Fruit fly (Drosophila melanogaster) whole organism, embryonic: ENCODE measurements around the gene Arfip.
A peak's percentile ranks its signal among the peaks of the same experiment; 100 is the strongest.

ENCODE experiments used
- Ada2b ChIP-seq: fragments of 200-800 bp; sonication (Bioruptor generic); IDR thresholded peaks from 2 replicates; pipeline ENCODE4 v1.3.6; 2022; ENCODE audit warnings: missing biosample characterization, missing genetic modification characterization
- CG11247 ChIP-seq: fragments of 200-800 bp; sonication (Bioruptor generic); IDR thresholded peaks from 2 replicates; pipeline ENCODE4 v1.3.6; 2022; ENCODE audit warnings: missing biosample characterization, missing genetic modification characterization
- CG11398 ChIP-seq: fragments of 200-800 bp; sonication (Bioruptor generic); optimal IDR thresholded peaks from 2 replicates; lab custom pipeline; 2016; ENCODE audit warnings: missing biosample characterization, missing genetic modification characterization
- CG11456 ChIP-seq: fragments of 200-800 bp; sonication (Bioruptor generic); IDR thresholded peaks from 3 replicates; pipeline ENCODE4 v1.3.6; 2022; ENCODE audit warnings: missing biosample characterization, missing genetic modification characterization
- CG1233 ChIP-seq: fragments of 200-800 bp; sonication (Bioruptor generic); optimal IDR thresholded peaks from 4 replicates; lab custom pipeline; 2018; ENCODE audit warnings: missing biosample characterization, mild to moderate bottlenecking, missing genetic modification characterization
- CG12391 ChIP-seq: fragments of 200-800 bp; sonication (Bioruptor generic); optimal IDR thresholded peaks from 3 replicates; lab custom pipeline; 2018; ENCODE audit warnings: missing biosample characterization, mild to moderate bottlenecking, missing genetic modification characterization, moderate library complexity
- CG15269 ChIP-seq: fragments of 200-800 bp; sonication (Bioruptor generic); optimal IDR thresholded peaks from 2 replicates; lab custom pipeline; 2018; ENCODE audit warnings: missing biosample characterization, mild to moderate bottlenecking, missing genetic modification characterization, moderate library complexity
- CG1529 ChIP-seq: fragments of 200-800 bp; sonication (Bioruptor generic); optimal IDR thresholded peaks from 3 replicates; lab custom pipeline; 2018; ENCODE audit warnings: missing biosample characterization, missing genetic modification characterization
- CG15479 ChIP-seq: fragments of 200-800 bp; sonication (Bioruptor generic); optimal IDR thresholded peaks from 3 replicates; lab custom pipeline; 2019; ENCODE audit warnings: missing biosample characterization, mild to moderate bottlenecking, missing genetic modification characterization, moderate library complexity
- CG1602 ChIP-seq: fragments of 200-800 bp; sonication (Bioruptor generic); optimal IDR thresholded peaks from 3 replicates; lab custom pipeline; 2016; ENCODE audit warnings: missing biosample characterization, missing genetic modification characterization
- CG1792 ChIP-seq: fragments of 200-800 bp; sonication (Bioruptor generic); optimal IDR thresholded peaks from 2 replicates; lab custom pipeline; 2016; ENCODE audit warnings: missing biosample characterization, missing genetic modification characterization
- CG1832 ChIP-seq: fragments of 200-800 bp; sonication (Bioruptor generic); optimal IDR thresholded peaks from 2 replicates; lab custom pipeline; 2017; ENCODE audit warnings: missing biosample characterization, mild to moderate bottlenecking, missing genetic modification characterization, inconsistent platforms
- CG43689 ChIP-seq: fragments of 200-800 bp; sonication (Bioruptor generic); IDR thresholded peaks from 2 replicates; pipeline ENCODE4 v1.3.6; 2022; ENCODE audit warnings: missing biosample characterization, missing genetic modification characterization
- CG6175 ChIP-seq: fragments of 200-800 bp; sonication (Bioruptor generic); IDR thresholded peaks from 3 replicates; pipeline ENCODE4 v1.3.6; 2022; ENCODE audit warnings: missing biosample characterization, missing genetic modification characterization
- CG7271 ChIP-seq: fragments of 200-800 bp; sonication (Bioruptor generic); optimal IDR thresholded peaks from 2 replicates; lab custom pipeline; 2018; ENCODE audit warnings: missing biosample characterization, mild to moderate bottlenecking, missing genetic modification characterization, moderate library complexity
- CG8924 ChIP-seq: fragments of 200-800 bp; optimal IDR thresholded peaks from 3 replicates; lab custom pipeline; 2019; ENCODE audit warnings: missing biosample characterization, mild to moderate bottlenecking, missing genetic modification characterization, moderate library complexity
- CG8944 ChIP-seq: fragments of 200-800 bp; sonication (Bioruptor generic); optimal IDR thresholded peaks from 3 replicates; lab custom pipeline; 2016; ENCODE audit warnings: missing biosample characterization, missing genetic modification characterization
- CG9609 ChIP-seq: fragments of 200-800 bp; sonication (Bioruptor generic); optimal IDR thresholded peaks from 3 replicates; lab custom pipeline; 2016; ENCODE audit warnings: missing biosample characterization, missing genetic modification characterization
- Dref ChIP-seq: fragments of 200-800 bp; sonication (Bioruptor generic); IDR thresholded peaks from 2 replicates; pipeline ENCODE4 v1.3.6; 2022; ENCODE audit warnings: missing biosample characterization, missing genetic modification characterization
- HLH4C ChIP-seq: fragments of 200-800 bp; sonication (Bioruptor generic); IDR thresholded peaks from 3 replicates; pipeline ENCODE4 v1.3.6; 2022; ENCODE audit warnings: missing biosample characterization, missing genetic modification characterization; ENCODE audit not compliant: partially characterized antibody
- HLHmδ ChIP-seq: fragments of 200-800 bp; sonication (Bioruptor generic); optimal IDR thresholded peaks from 2 replicates; lab custom pipeline; 2018; ENCODE audit warnings: missing biosample characterization, mild to moderate bottlenecking, missing genetic modification characterization, moderate library complexity
- Lim3 ChIP-seq: fragments of 200-800 bp; sonication (Bioruptor generic); IDR thresholded peaks from 2 replicates; pipeline ENCODE4 v1.3.6; 2022; ENCODE audit warnings: missing biosample characterization, missing genetic modification characterization
- MBD-R2 ChIP-seq: fragments of 200-800 bp; sonication (Bioruptor generic); IDR thresholded peaks from 2 replicates; pipeline ENCODE4 v1.3.6; 2022; ENCODE audit warnings: missing biosample characterization, missing genetic modification characterization
- Mrtf ChIP-seq: fragments of 200-800 bp; sonication (Bioruptor generic); IDR thresholded peaks from 3 replicates; pipeline ENCODE4 v1.3.6; 2022; ENCODE audit warnings: missing biosample characterization, missing genetic modification characterization
- Myb ChIP-seq: fragments of 200-800 bp; sonication (Bioruptor generic); optimal IDR thresholded peaks from 2 replicates; lab custom pipeline; 2016; ENCODE audit warnings: missing biosample characterization, missing genetic modification characterization
- NFAT ChIP-seq: fragments of 200-800 bp; sonication (Bioruptor generic); IDR thresholded peaks from 2 replicates; pipeline ENCODE4 v1.3.6; 2022; ENCODE audit warnings: missing biosample characterization, missing genetic modification characterization
- NfI ChIP-seq: fragments of 200-800 bp; sonication (Bioruptor generic); optimal IDR thresholded peaks from 3 replicates; lab custom pipeline; 2018; ENCODE audit warnings: missing biosample characterization, mild to moderate bottlenecking, missing genetic modification characterization, moderate library complexity
- Six4 ChIP-seq: fragments of 200-800 bp; sonication (Bioruptor generic); optimal IDR thresholded peaks from 2 replicates; lab custom pipeline; 2016; ENCODE audit warnings: missing biosample characterization, missing genetic modification characterization
- Sox102F ChIP-seq: fragments of 200-800 bp; sonication (Bioruptor generic); optimal IDR thresholded peaks from 2 replicates; lab custom pipeline; 2018; ENCODE audit warnings: missing biosample characterization, mild to moderate bottlenecking, missing genetic modification characterization, moderate library complexity
- Ssrp ChIP-seq: fragments of 200-800 bp; sonication (Bioruptor generic); optimal IDR thresholded peaks from 2 replicates; lab custom pipeline; 2018; ENCODE audit warnings: missing biosample characterization, mild to moderate bottlenecking, missing genetic modification characterization, moderate library complexity
- abd-A ChIP-seq: fragments of 200-800 bp; sonication (Bioruptor generic); optimal IDR thresholded peaks from 3 replicates; lab custom pipeline; 2019; ENCODE audit warnings: missing biosample characterization, mild to moderate bottlenecking, missing genetic modification characterization, moderate library complexity
- ash1 ChIP-seq: fragments of 200-800 bp; sonication (Bioruptor generic); optimal IDR thresholded peaks from 2 replicates; lab custom pipeline; 2018; ENCODE audit warnings: missing biosample characterization, mild to moderate bottlenecking, missing genetic modification characterization
- cas ChIP-seq: fragments of 200-800 bp; sonication (Bioruptor generic); IDR thresholded peaks from 2 replicates; pipeline ENCODE4 v1.3.6; 2022; ENCODE audit warnings: missing biosample characterization, missing genetic modification characterization
- cwo ChIP-seq: fragments of 200-800 bp; sonication (Bioruptor generic); optimal IDR thresholded peaks from 3 replicates; lab custom pipeline; 2017; ENCODE audit warnings: missing biosample characterization, missing genetic modification characterization, mild to moderate bottlenecking, moderate library complexity, missing genetic modification reagents
- en ChIP-seq: fragments of 200-800 bp; sonication (Bioruptor generic); optimal IDR thresholded peaks from 2 replicates; lab custom pipeline; 2016; ENCODE audit warnings: missing biosample characterization, missing genetic modification characterization
- fd102C ChIP-seq: fragments of 200-800 bp; sonication (Bioruptor generic); optimal IDR thresholded peaks from 2 replicates; lab custom pipeline; 2018; ENCODE audit warnings: missing biosample characterization, mild to moderate bottlenecking, missing genetic modification characterization, moderate library complexity
- fru ChIP-seq: fragments of >200 bp; optimal IDR thresholded peaks from 2 replicates; lab custom pipeline; 2017
- lov ChIP-seq, 2 experiments: fragments of 200-800 bp in 1 of 2; fragments of >200 bp in 1 of 2; sonication (Bioruptor generic) in 1 of 2; IDR thresholded peaks in 1 of 2; optimal IDR thresholded peaks in 1 of 2; 2 replicates in 1 of 2; 3 replicates in 1 of 2; pipeline versions ENCODE4 v1.3.6 to Lab custom; 2017 to 2022; ENCODE audit warnings: missing biosample characterization in 1 of 2, missing genetic modification characterization in 1 of 2
- org-1 ChIP-seq: fragments of 200-800 bp; sonication (Bioruptor generic); optimal IDR thresholded peaks from 2 replicates; lab custom pipeline; 2017; ENCODE audit warnings: missing biosample characterization, missing genetic modification characterization
- repo ChIP-seq: fragments of 200-800 bp; sonication (Bioruptor generic); optimal IDR thresholded peaks from 2 replicates; lab custom pipeline; 2016; ENCODE audit warnings: missing biosample characterization, missing genetic modification characterization
- shn ChIP-seq: fragments of 200-800 bp; sonication (Bioruptor generic); optimal IDR thresholded peaks from 3 replicates; lab custom pipeline; 2016; ENCODE audit warnings: missing biosample characterization, missing genetic modification characterization
- sob ChIP-seq: fragments of 200-800 bp; sonication (Bioruptor generic); IDR thresholded peaks from 2 replicates; pipeline ENCODE4 v1.3.6; 2022; ENCODE audit warnings: missing biosample characterization, missing genetic modification characterization
- sr ChIP-seq: fragments of 200-800 bp; sonication (Bioruptor generic); IDR thresholded peaks from 3 replicates; pipeline ENCODE4 v1.3.6; 2022; ENCODE audit warnings: missing biosample characterization, missing genetic modification characterization
- sug ChIP-seq: fragments of 200-800 bp; optimal IDR thresholded peaks from 2 replicates; lab custom pipeline; 2019; ENCODE audit warnings: missing biosample characterization, mild to moderate bottlenecking, missing genetic modification characterization, moderate library complexity
- tll ChIP-seq, 2 experiments: fragments of 200-800 bp in 1 of 2; fragments of >200 bp in 1 of 2; sonication (Bioruptor generic) in 1 of 2; optimal IDR thresholded peaks; 2 replicates each; lab custom pipeline; 2017 to 2019; ENCODE audit warnings: missing biosample characterization in 2 of 2, missing genetic modification characterization in 2 of 2, mild to moderate bottlenecking in 1 of 2, moderate library complexity in 1 of 2
- ttk ChIP-seq: fragments of 200-800 bp; sonication (Bioruptor generic); IDR thresholded peaks from 2 replicates; pipeline ENCODE4 v2.1.2; 2022; ENCODE audit warnings: missing biosample characterization, missing genetic modification characterization
- tx ChIP-seq: fragments of 200-800 bp; sonication (Bioruptor generic); optimal IDR thresholded peaks from 2 replicates; lab custom pipeline; 2016; ENCODE audit warnings: missing biosample characterization, missing genetic modification characterization
- unpg ChIP-seq: fragments of 200-800 bp; sonication (Bioruptor generic); optimal IDR thresholded peaks from 3 replicates; lab custom pipeline; 2018; ENCODE audit warnings: missing biosample characterization, mild to moderate bottlenecking, missing genetic modification characterization, moderate library complexity
- yki ChIP-seq: fragments of >200 bp; optimal IDR thresholded peaks from 3 replicates; lab custom pipeline; 2018
- z ChIP-seq: fragments of 200-800 bp; sonication (Bioruptor generic); IDR thresholded peaks from 3 replicates; pipeline ENCODE4 v1.3.6; 2022; ENCODE audit warnings: missing biosample characterization, missing genetic modification characterization
- zen2 ChIP-seq: fragments of 200-800 bp; sonication (Bioruptor generic); IDR thresholded peaks from 3 replicates; pipeline ENCODE4 v1.3.6; 2022; ENCODE audit warnings: missing biosample characterization, missing genetic modification characterization; ENCODE audit not compliant: partially characterized antibody

The Arfip gene

DNA sequence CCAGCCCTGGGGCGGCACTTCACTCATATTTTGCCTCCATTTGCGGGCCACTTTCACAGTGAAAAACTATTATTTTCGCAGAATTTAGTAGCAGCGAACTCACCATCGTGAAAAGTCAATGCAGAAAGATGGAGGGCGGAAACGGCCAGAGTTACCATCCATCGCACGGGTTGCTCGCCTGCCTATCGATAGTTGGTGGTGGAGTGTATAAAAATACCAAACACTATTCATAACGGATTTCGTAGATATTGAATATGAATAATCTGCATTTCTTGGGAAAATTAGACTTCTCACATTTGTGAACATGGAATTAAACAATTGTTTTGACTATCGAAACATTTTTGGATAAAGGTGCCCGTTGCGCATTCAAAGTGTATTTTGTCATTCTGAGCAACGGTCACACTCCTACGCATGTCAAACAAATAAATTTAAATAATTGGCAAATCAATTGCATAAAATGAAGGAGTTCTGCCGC lies 18.6 kb downstream of the Arfip start, which contains the start of the genes RpS25 and CG4820 (continued):
- peak; percentile 89 for TF ChIP-seq NFAT (GFP tag; lab: Robert Waterston, UW)
- peak; percentile 86 for TF ChIP-seq unpg (GFP tag; lab: Kevin White, UChicago)
- peak; percentile 81 for TF ChIP-seq Ssrp
- peak; percentile 96 for TF ChIP-seq NfI (GFP tag; lab: Kevin White, UChicago)
- peak; percentile 85 for TF ChIP-seq CG1529 (GFP tag; lab: Kevin White, UChicago)
- peak; percentile 87 for TF ChIP-seq fd102C (GFP tag; lab: Kevin White, UChicago)
- peak; percentile 97 for TF ChIP-seq CG7271 (tag; lab: Kevin White, UChicago)
- TF ChIP-seq Dref (GFP tag; lab: Robert Waterston, UW): peak; percentile 78
- TF ChIP-seq en: peak; percentile 88
- no peak for TF ChIP-seq lov (optimal IDR thresholded peaks at IDR 0.05; lab: Kevin White, UChicago)
- TF ChIP-seq lov (GFP tag; IDR thresholded peaks at IDR 0.05; lab: Robert Waterston, UW): peak; percentile 89
- peak; percentile 94 for TF ChIP-seq shn
- peak; percentile 79 for TF ChIP-seq CG43689 (GFP tag; lab: Robert Waterston, UW)
- peak; percentile 84 for TF ChIP-seq CG15269
- TF ChIP-seq HLHmδ: peak; percentile 99
- TF ChIP-seq repo: peak; percentile 92
- peak; percentile 80 for TF ChIP-seq CG8944 (GFP tag; lab: Kevin White, UChicago)
- peak; percentile 61 for TF ChIP-seq CG1602 (GFP tag; lab: Kevin White, UChicago)
- TF ChIP-seq CG11456 (GFP tag; lab: Robert Waterston, UW): peak; percentile 91
- peak; percentile 94 for TF ChIP-seq CG15479 (GFP tag; lab: Kevin White, UChicago)
- peak; percentile 72 for TF ChIP-seq Sox102F
- TF ChIP-seq Mrtf (GFP tag; lab: Robert Waterston, UW): peak; percentile 82
- peak; percentile 82 for TF ChIP-seq sr (GFP tag; lab: Robert Waterston, UW)
- TF ChIP-seq CG1233 (GFP tag; lab: Kevin White, UChicago): peak; percentile 94
- peak; percentile 93 for TF ChIP-seq org-1 (GFP tag; lab: Kevin White, UChicago)
- peak; percentile 92 for TF ChIP-seq CG12391 (tag; lab: Kevin White, UChicago)
- 0 out of 3 replicates have a peak, but pooled peaks have one; percentile 54 for TF ChIP-seq z (GFP tag; lab: Robert Waterston, UW)
- peak; percentile 76 for TF ChIP-seq HLH4C (GFP tag; lab: Robert Waterston, UW)
- no peak for TF ChIP-seq fru
- TF ChIP-seq yki (lab: Kevin White, UChicago): no peak
- peak; percentile 91 for TF ChIP-seq sob (GFP tag; lab: Robert Waterston, UW)
- peak; percentile 92 for TF ChIP-seq sug (tag; lab: Kevin White, UChicago)
- TF ChIP-seq abd-A: no peak
- TF ChIP-seq Myb: peak; percentile 82
- peak; percentile 92 for TF ChIP-seq CG11398 (GFP tag; lab: Kevin White, UChicago)
- peak; percentile 67; the same call in 2 of the 3 replicates for TF ChIP-seq zen2 (GFP tag; lab: Robert Waterston, UW)
- TF ChIP-seq CG11247 (GFP tag; lab: Robert Waterston, UW): peak; percentile 83
- peak; percentile 80 for TF ChIP-seq tx (GFP tag; lab: Kevin White, UChicago)
- TF ChIP-seq Lim3 (GFP tag; lab: Robert Waterston, UW): peak; percentile 28; the same call in 1 of the 2 replicates
- peak; percentile 85 for TF ChIP-seq ttk
- TF ChIP-seq ash1 (GFP tag; lab: Kevin White, UChicago): peak; percentile 93
- TF ChIP-seq tll (GFP tag; optimal IDR thresholded peaks at IDR 0.05; lab: Kevin White, UChicago): peak; percentile 40 to 90
- peak; percentile 89 for TF ChIP-seq CG9609
- peak; percentile 87 for TF ChIP-seq CG8924 (tag; lab: Kevin White, UChicago)
- peak; percentile 91 for TF ChIP-seq MBD-R2 (GFP tag; lab: Robert Waterston, UW)
- peak; percentile 73 for TF ChIP-seq cwo (GFP tag; lab: Kevin White, UChicago)
- no peak for TF ChIP-seq CG1832 (GFP tag; lab: Kevin White, UChicago)
- peak; percentile 84 for TF ChIP-seq CG1792 (GFP tag; lab: Kevin White, UChicago)
- peak; percentile 84 for TF ChIP-seq CG6175 (GFP tag; lab: Robert Waterston, UW)
- TF ChIP-seq cas (GFP tag; lab: Robert Waterston, UW): peak; percentile 69
- peak; percentile 66 for TF ChIP-seq Ada2b (GFP tag; lab: Robert Waterston, UW)
- TF ChIP-seq Six4 (GFP tag; lab: Kevin White, UChicago): peak; percentile 71
